Worm (Caenorhabditis elegans) whole organism, late embryonic: ENCODE data around the gene F36H5.10.

Experiments
- eyg-1 ChIP-seq: sonication (generic microtip); optimal IDR thresholded peaks from 2 replicates; lab custom pipeline; 2016; ENCODE audit warnings: missing genotype, missing genetic modification characterization, missing compliant biosample characterization
- sox-4 ChIP-seq: sonication (generic microtip); optimal IDR thresholded peaks from 2 replicates; lab custom pipeline; 2017; ENCODE audit warnings: mild to moderate bottlenecking, missing genetic modification characterization, inconsistent platforms, missing compliant biosample characterization

DNA sequence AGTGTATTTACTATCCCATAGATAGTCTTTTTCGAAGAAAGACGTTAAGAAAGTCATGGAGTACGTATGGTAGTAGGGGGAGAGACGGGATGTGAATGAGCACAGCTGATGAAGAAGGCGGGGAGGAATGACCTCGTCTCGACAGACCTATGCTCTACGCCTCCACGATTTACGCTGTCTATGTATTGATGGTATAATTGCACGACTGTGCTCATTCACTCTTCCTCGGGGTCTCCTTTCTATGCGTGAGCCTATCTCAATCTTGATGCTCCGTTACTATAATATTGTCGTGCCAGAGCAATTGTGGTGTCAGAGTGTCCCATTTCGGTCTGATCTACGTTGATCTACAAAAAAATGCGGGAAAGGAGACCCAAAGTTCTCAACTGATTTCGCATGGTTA lies 29.1 kb downstream of the F36H5.10 start, which contains the start of gene C08F1.10:
- TF ChIP-seq sox-4 (no peak), eyg-1 (tag; lab: Kevin White, UChicago) (no peak)
